Fruit fly (Drosophila melanogaster): ENCODE measurements around the gene Lar.

Gene Lar

DNA sequence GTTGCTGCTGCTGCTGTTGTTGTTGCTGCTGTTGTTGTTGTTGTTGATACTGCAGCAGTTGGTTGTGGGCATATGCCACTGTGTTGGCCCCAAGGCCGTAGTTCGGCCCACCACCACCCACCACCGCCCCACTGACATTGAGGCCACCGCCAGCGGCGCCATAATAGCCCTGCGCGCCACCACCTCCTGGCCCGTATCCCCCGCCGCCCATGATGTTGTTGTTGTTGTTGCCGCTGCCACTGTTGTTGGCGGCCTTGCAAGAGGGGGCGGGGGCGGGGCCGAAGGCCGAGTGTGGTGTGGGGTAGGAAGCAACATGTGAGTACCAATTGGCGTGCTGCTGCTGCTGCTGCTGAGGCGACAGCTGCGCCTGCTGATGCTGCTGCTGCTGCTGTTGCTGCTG, 169.6 kb downstream of the Lar start (continued):
- TF ChIP-seq dati (GFP tag; IDR thresholded peaks at IDR 0.05) = no peak

DNA sequence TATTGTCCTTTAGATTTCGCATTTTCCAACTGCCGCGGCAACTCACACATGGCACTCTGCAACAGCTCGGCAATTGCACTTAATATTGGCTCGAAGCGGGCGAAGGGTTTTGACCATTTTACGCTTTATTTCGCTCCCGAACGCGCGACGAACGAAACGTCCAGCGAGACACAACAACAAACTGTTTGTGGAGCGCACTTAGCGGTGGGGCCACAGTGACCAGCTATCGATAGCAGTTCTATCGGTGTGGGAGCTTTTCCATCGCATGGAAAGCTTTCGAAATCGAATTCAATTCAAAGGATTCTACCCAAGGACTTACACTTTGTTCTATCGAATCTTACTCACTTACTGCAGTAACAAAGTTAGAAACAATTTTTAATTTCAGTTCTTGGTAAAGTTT, 170.3 kb downstream of the Lar start, which contains the start of gene CG10631:
CG10631 (minus strand) TSS at position 189 of the 400 bp plus-strand sequence.
- TF ChIP-seq Ptx1 (GFP tag; IDR thresholded peaks at IDR 0.05) (no peak), ATbp (GFP tag; optimal IDR thresholded peaks at IDR 0.05) (no peak), CG2199 (GFP tag; IDR thresholded peaks at IDR 0.05) (no peak), ken (GFP tag; IDR thresholded peaks at IDR 0.05) (no peak), Nf-YC (tag; optimal IDR thresholded peaks at IDR 0.05) (peak; percentile 9), CG1832 (GFP tag; optimal IDR thresholded peaks at IDR 0.05) (no peak), HLH4C (GFP tag; IDR thresholded peaks at IDR 0.05; ENCODE audit: partially characterized antibody) (peak; percentile 75), Deaf1 (tag; optimal IDR thresholded peaks at IDR 0.05) (peak; percentile 80), Hmx (GFP tag; optimal IDR thresholded peaks at IDR 0.05) (no peak), Meics (GFP tag; optimal IDR thresholded peaks at IDR 0.05) (no peak), CG15601 (tag; optimal IDR thresholded peaks at IDR 0.05) (no peak), CG10209 (GFP tag; optimal IDR thresholded peaks at IDR 0.05) (no peak), CG34224 (GFP tag; IDR thresholded peaks at IDR 0.05; ENCODE audit: partially characterized antibody) (peak; percentile 85), CG3995 (GFP tag; optimal IDR thresholded peaks at IDR 0.05) (peak; percentile 23), zf30C (GFP tag; optimal IDR thresholded peaks at IDR 0.05) (no peak), gfzf (GFP tag; optimal IDR thresholded peaks at IDR 0.05) (no peak), Mad (GFP tag; optimal IDR thresholded peaks at IDR 0.05) (no peak), CG3281 (GFP tag; optimal IDR thresholded peaks at IDR 0.05) (peak; percentile 11), sna (GFP tag; IDR thresholded peaks at IDR 0.05; ENCODE audit: partially characterized antibody) (peak; percentile 79), da (GFP tag; optimal IDR thresholded peaks at IDR 0.05) (no peak), Ravus (GFP tag; IDR thresholded peaks at IDR 0.05) (no peak), CG18011 (GFP tag; optimal IDR thresholded peaks at IDR 0.05) (no peak), tap (tag; optimal IDR thresholded peaks at IDR 0.05) (no peak), Opbp (GFP tag; IDR thresholded peaks at IDR 0.05; ENCODE audit: partially characterized antibody) (peak; percentile 79), CG7928 (GFP tag; optimal IDR thresholded peaks at IDR 0.05) (no peak), CG13287 (GFP tag; IDR thresholded peaks at IDR 0.05; ENCODE audit: partially characterized antibody) (peak; percentile 90), E2f2 (GFP tag; IDR thresholded peaks at IDR 0.05) (peak; percentile 55), CG33557 (GFP tag; optimal IDR thresholded peaks at IDR 0.05) (no peak), CG3838 (GFP tag; optimal IDR thresholded peaks at IDR 0.05) (no peak), p53 (GFP tag; optimal IDR thresholded peaks at IDR 0.05) (no peak), Xbp1 (GFP tag; optimal IDR thresholded peaks at IDR 0.05) (no peak), fd64A (GFP tag; optimal IDR thresholded peaks at IDR 0.05) (no peak), CG1602 (GFP tag; optimal IDR thresholded peaks at IDR 0.05) (no peak), CG17568 (GFP tag; optimal IDR thresholded peaks at IDR 0.05) (no peak), CG11504 (tag; optimal IDR thresholded peaks at IDR 0.05) (peak; percentile 16), Scr (GFP tag; IDR thresholded peaks at IDR 0.05; ENCODE audit: partially characterized antibody) (peak; percentile 82), CG12391 (tag; optimal IDR thresholded peaks at IDR 0.05) (no peak), Fer3 (tag; optimal IDR thresholded peaks at IDR 0.05) (no peak), Bgb (GFP tag; IDR thresholded peaks at IDR 0.05; ENCODE audit: partially characterized antibody) (peak; percentile 93), CG10321 (GFP tag; IDR thresholded peaks at IDR 0.05) (no peak), CG8765 (GFP tag; IDR thresholded peaks at IDR 0.05) (no peak), CG4282 (GFP tag; optimal IDR thresholded peaks at IDR 0.05) (peak; percentile 12), Awh (GFP tag; IDR thresholded peaks at IDR 0.05) (no peak), CG5953 (GFP tag; IDR thresholded peaks at IDR 0.05) (no peak; the same call in 1 of the 2 replicates), knrl (GFP tag; IDR thresholded peaks at IDR 0.05; ENCODE audit: partially characterized antibody) (peak; percentile 73), CG6689 (GFP tag; IDR thresholded peaks at IDR 0.05) (no peak), Abd-B (GFP tag; optimal IDR thresholded peaks at IDR 0.05) (no peak), CG3163 (GFP tag; optimal IDR thresholded peaks at IDR 0.05) (no peak)

Data from whole organism, embryonic.